Worm (Caenorhabditis elegans) whole organism, L1 larva: ENCODE measurements around the gene dmd-9.

Experiments used
- aly-2 ChIP-seq: fragments of 150-350 bp; optimal IDR thresholded peaks from 2 replicates; lab custom pipeline; 2014; ENCODE audit warnings: missing biosample characterization, missing genetic modification characterization
- ceh-63 ChIP-seq: fragments of 200-800 bp; sonication (Bioruptor generic); optimal IDR thresholded peaks from 2 replicates; lab custom pipeline; 2018; ENCODE audit warnings: mild to moderate bottlenecking, missing genetic modification characterization, missing compliant biosample characterization
- dsc-1 ChIP-seq: sonication (generic microtip); optimal IDR thresholded peaks from 2 replicates; lab custom pipeline; 2016; ENCODE audit warnings: mild to moderate bottlenecking, missing genetic modification characterization, missing compliant biosample characterization
- efl-3 ChIP-seq: fragments of 200-800 bp; sonication (Bioruptor generic); optimal IDR thresholded peaks from 2 replicates; lab custom pipeline; 2018; ENCODE audit warnings: mild to moderate bottlenecking, missing genetic modification characterization, missing compliant biosample characterization
- egl-13 ChIP-seq: sonication (generic microtip); optimal IDR thresholded peaks from 2 replicates; lab custom pipeline; 2016; ENCODE audit warnings: missing genotype, missing genetic modification reagents, missing genetic modification characterization, missing compliant biosample characterization
- egl-27 ChIP-seq, 2 experiments: fragments of 150-350 bp in 1 of 2; sonication (generic microtip); optimal IDR thresholded peaks; 3 replicates each; lab custom pipeline; 2017 to 2018; ENCODE audit warnings: missing biosample characterization in 2 of 2, missing genetic modification characterization in 2 of 2, missing genetic modification reagents in 2 of 2
- fkh-4 ChIP-seq: sonication (generic microtip); optimal IDR thresholded peaks from 2 replicates; lab custom pipeline; 2016; ENCODE audit warnings: missing compliant biosample characterization, missing genetic modification characterization, borderline replicate concordance
- fkh-8 ChIP-seq: sonication (generic microtip); optimal IDR thresholded peaks from 2 replicates; lab custom pipeline; 2016; ENCODE audit warnings: mild to moderate bottlenecking, missing genetic modification characterization, missing compliant biosample characterization
- fos-1 ChIP-seq: fragments of 150-350 bp; optimal IDR thresholded peaks from 2 replicates; lab custom pipeline; 2014; ENCODE audit warnings: missing biosample characterization, missing genetic modification characterization
- grh-1 ChIP-seq: fragments of 200-800 bp; sonication (Bioruptor generic); IDR thresholded peaks from 2 replicates; pipeline ENCODE4 v1.3.6; 2022; ENCODE audit warnings: missing genetic modification reagents, missing genetic modification characterization, missing compliant biosample characterization
- hlh-4 ChIP-seq: sonication (generic microtip); optimal IDR thresholded peaks from 2 replicates; lab custom pipeline; 2016; ENCODE audit warnings: mild to moderate bottlenecking, missing genetic modification characterization, missing compliant biosample characterization
- isw-1 ChIP-seq: fragments of 200-800 bp; sonication (Bioruptor generic); IDR thresholded peaks from 2 replicates; pipeline ENCODE4 v1.3.6; 2022; ENCODE audit warnings: missing genetic modification characterization, missing compliant biosample characterization
- lin-15B ChIP-seq: fragments of 150-350 bp; sonication (generic microtip); optimal IDR thresholded peaks from 3 replicates; lab custom pipeline; 2014; ENCODE audit warnings: missing biosample characterization, missing genetic modification characterization
- lin-35 ChIP-seq, 2 experiments: fragments of 150-350 bp; optimal IDR thresholded peaks; 2 replicates each; lab custom pipeline; 2014; ENCODE audit warnings: missing biosample characterization in 2 of 2, missing genetic modification characterization in 2 of 2, missing genetic modification reagents in 2 of 2
- lir-3 ChIP-seq: sonication (generic microtip); optimal IDR thresholded peaks from 2 replicates; lab custom pipeline; 2016; ENCODE audit warnings: mild to moderate bottlenecking, missing genetic modification characterization, moderate library complexity, missing compliant biosample characterization; ENCODE audit not compliant: poor library complexity
- mab-9 ChIP-seq: fragments of 200-800 bp; sonication (Bioruptor generic); IDR thresholded peaks from 2 replicates; pipeline ENCODE4 v1.3.6; 2022; ENCODE audit warnings: missing genetic modification reagents, missing genetic modification characterization, missing compliant biosample characterization
- mdl-1 ChIP-seq, 2 experiments: fragments of 150-350 bp; optimal IDR thresholded peaks; 2 replicates each; lab custom pipeline; 2014 to 2017; ENCODE audit warnings: missing biosample characterization in 2 of 2, missing genetic modification characterization in 2 of 2, inconsistent platforms in 1 of 2
- mep-1 ChIP-seq: fragments of 150-350 bp; optimal IDR thresholded peaks from 2 replicates; lab custom pipeline; 2014; ENCODE audit warnings: missing biosample characterization, missing genetic modification characterization
- nhr-237 ChIP-seq: fragments of 150-350 bp; optimal IDR thresholded peaks from 2 replicates; lab custom pipeline; 2014; ENCODE audit warnings: missing biosample characterization, missing genetic modification characterization
- nhr-28 ChIP-seq: fragments of 150-350 bp; optimal IDR thresholded peaks from 2 replicates; lab custom pipeline; 2014; ENCODE audit warnings: missing biosample characterization, missing genetic modification characterization
- nhr-47 ChIP-seq: sonication (generic microtip); optimal IDR thresholded peaks from 2 replicates; lab custom pipeline; 2016; ENCODE audit warnings: mild to moderate bottlenecking, missing genetic modification characterization, moderate library complexity, missing compliant biosample characterization
- nhr-71 ChIP-seq: sonication (generic microtip); optimal IDR thresholded peaks from 2 replicates; lab custom pipeline; 2016; ENCODE audit warnings: mild to moderate bottlenecking, missing genetic modification characterization, moderate library complexity, missing compliant biosample characterization
- nhr-76 ChIP-seq: sonication (generic microtip); optimal IDR thresholded peaks from 2 replicates; lab custom pipeline; 2017; ENCODE audit warnings: missing biosample characterization, missing genetic modification characterization
- nhr-84 ChIP-seq: sonication (generic microtip); optimal IDR thresholded peaks from 2 replicates; lab custom pipeline; 2017; ENCODE audit warnings: missing biosample characterization, missing genetic modification characterization
- nhr-85 ChIP-seq: sonication (generic microtip); peaks from one replicate; lab custom pipeline; 2016; ENCODE audit warnings: missing genetic modification characterization, inconsistent platforms, missing compliant biosample characterization
- pag-3 ChIP-seq: sonication (generic microtip); optimal IDR thresholded peaks from 2 replicates; lab custom pipeline; 2017; ENCODE audit warnings: missing genetic modification characterization, mild to moderate bottlenecking, missing compliant biosample characterization, antibody characterized with exemption, borderline replicate concordance; ENCODE audit not compliant: insufficient read depth
- pax-3 ChIP-seq: fragments of 200-800 bp; sonication (Bioruptor generic); optimal IDR thresholded peaks from 2 replicates; lab custom pipeline; 2018; ENCODE audit warnings: mild to moderate bottlenecking, missing genetic modification characterization, moderate library complexity, missing compliant biosample characterization
- pqm-1 ChIP-seq: sonication (generic microtip); optimal IDR thresholded peaks from 3 replicates; lab custom pipeline; 2017; ENCODE audit warnings: missing biosample characterization, missing genetic modification characterization
- sox-4 ChIP-seq: sonication (generic microtip); optimal IDR thresholded peaks from 2 replicates; lab custom pipeline; 2016; ENCODE audit warnings: missing genetic modification characterization, missing compliant biosample characterization
- sup-37 ChIP-seq: fragments of 200-800 bp; sonication (Bioruptor generic); optimal IDR thresholded peaks from 2 replicates; lab custom pipeline; 2018; ENCODE audit warnings: mild to moderate bottlenecking, missing genetic modification characterization, missing compliant biosample characterization
- swsn-7 ChIP-seq: sonication (generic microtip); optimal IDR thresholded peaks from 2 replicates; lab custom pipeline; 2016; ENCODE audit warnings: missing genetic modification characterization, missing compliant biosample characterization
- tbx-2 ChIP-seq: sonication (generic microtip); optimal IDR thresholded peaks from 2 replicates; lab custom pipeline; 2016; ENCODE audit warnings: missing genetic modification characterization, missing compliant biosample characterization
- unc-62 ChIP-seq: fragments of 150-350 bp; optimal IDR thresholded peaks from 2 replicates; lab custom pipeline; 2014; ENCODE audit warnings: missing biosample characterization, missing genetic modification reagents, missing genetic modification characterization
- xbp-1 ChIP-seq: sonication (generic microtip); optimal IDR thresholded peaks from 2 replicates; lab custom pipeline; 2016; ENCODE audit warnings: missing genetic modification characterization, missing compliant biosample characterization
- zag-1 ChIP-seq: fragments of 150-350 bp; optimal IDR thresholded peaks from 2 replicates; lab custom pipeline; 2014; ENCODE audit warnings: missing biosample characterization, missing genetic modification characterization
- zip-4 ChIP-seq: fragments of 200-800 bp; sonication (Bioruptor generic); optimal IDR thresholded peaks from 2 replicates; lab custom pipeline; 2018; ENCODE audit warnings: mild to moderate bottlenecking, missing genetic modification characterization, moderate library complexity, missing compliant biosample characterization
- ztf-11 ChIP-seq, 2 experiments: sonication (generic microtip); optimal IDR thresholded peaks; 2 replicates each; lab custom pipeline; 2016 to 2017; ENCODE audit warnings: missing genetic modification characterization in 2 of 2, missing biosample characterization in 1 of 2, missing compliant biosample characterization in 1 of 2

The dmd-9 gene

DNA sequence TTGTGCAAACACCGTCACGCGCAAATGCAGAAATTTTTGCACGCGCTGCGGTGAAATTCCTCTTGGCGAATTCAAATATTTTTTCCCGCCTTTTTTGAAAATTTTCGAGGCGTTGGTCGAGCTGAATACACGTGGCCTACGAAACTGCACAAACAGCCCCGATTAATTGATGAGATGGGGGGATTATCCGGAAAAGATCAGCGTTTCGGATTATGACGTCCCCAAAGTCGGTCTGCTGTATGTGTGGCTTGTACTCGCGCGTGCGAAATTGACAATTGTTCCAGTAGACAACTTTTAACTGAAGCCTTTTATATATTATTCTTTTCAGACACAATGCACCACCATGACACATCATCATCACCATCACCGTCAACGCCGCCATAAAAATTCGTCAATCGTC is 2.3 kb downstream of the dmd-9 start (continued):
- TF ChIP-seq pqm-1 (tag; lab: Kevin White, UChicago), result no peak
- no peak for TF ChIP-seq efl-3 (GFP tag; lab: Kevin White, UChicago)
- TF ChIP-seq ceh-63, result no peak
- TF ChIP-seq pax-3 (tag; lab: Kevin White, UChicago), result peak; percentile 70
- no peak for TF ChIP-seq sup-37 (GFP tag; lab: Kevin White, UChicago)
- no peak for TF ChIP-seq ztf-11 (tag; optimal IDR thresholded peaks at IDR 0.05; lab: Kevin White, UChicago)
- TF ChIP-seq lin-35 (GFP tag; optimal IDR thresholded peaks at IDR 0.05; lab: Kevin White, UChicago), result no peak
- TF ChIP-seq, all 84 proteins: peak for 3

DNA sequence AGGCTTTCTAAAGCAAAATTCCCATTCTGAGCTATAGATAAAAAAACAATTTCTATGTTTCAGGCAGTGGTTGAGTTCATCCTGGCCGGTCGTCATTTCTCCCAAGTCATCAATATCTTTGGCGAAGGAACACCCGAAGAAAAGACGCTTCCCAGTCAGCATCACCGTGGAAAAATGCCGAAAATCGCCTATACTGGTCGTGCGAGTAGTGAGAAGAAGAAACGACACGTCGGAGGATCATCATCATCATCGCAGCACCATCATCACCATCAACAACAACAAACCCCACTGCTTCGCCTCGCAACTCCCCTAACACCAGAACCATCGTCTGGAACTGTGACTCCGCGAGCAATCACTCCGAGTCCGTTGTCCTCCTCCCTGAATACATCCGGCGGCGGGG is 2.8 kb downstream of the dmd-9 start:
- TF ChIP-seq fos-1 (tag; lab: Kevin White, UChicago) (no peak), pag-3 (tag; lab: Kevin White, UChicago) (no peak), mep-1 (tag; lab: Kevin White, UChicago) (no peak), egl-27 (tag; optimal IDR thresholded peaks at IDR 0.05; lab: Kevin White, UChicago) (no peak), ceh-63 (no peak), hlh-4 (tag; lab: Kevin White, UChicago) (no peak), nhr-84 (no peak), mab-9 (GFP tag; lab: Robert Waterston, UW) (no peak), fkh-8 (no peak), pqm-1 (tag; lab: Kevin White, UChicago) (no peak), zag-1 (tag; lab: Kevin White, UChicago) (no peak), grh-1 (GFP tag; lab: Robert Waterston, UW) (no peak), nhr-85 (tag; lab: Kevin White, UChicago) (no peak), unc-62 (GFP tag; lab: Kevin White, UChicago) (no peak), xbp-1 (tag; lab: Kevin White, UChicago) (no peak), lin-15B (tag; lab: Kevin White, UChicago) (no peak)
- TF ChIP-seq, all 84 proteins: peak for 0

DNA sequence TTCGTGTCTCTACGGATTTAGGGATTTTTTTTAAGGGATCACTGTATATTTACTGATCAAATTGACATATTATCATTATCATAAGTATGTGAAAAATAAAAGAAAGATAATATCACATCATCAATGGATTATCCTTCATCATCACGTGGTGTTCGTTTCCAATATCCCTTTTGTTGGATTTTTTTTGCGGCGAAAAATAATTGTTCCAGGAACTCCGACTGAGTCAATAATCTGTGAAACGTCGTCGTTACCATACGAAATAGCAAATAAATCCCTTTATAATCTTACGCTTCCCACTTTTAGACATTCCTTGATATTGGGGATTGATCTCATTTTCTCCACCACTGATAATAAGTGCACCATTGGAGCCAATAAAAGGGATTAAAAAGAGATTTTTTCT is 4.3 kb downstream of the dmd-9 start:
- TF ChIP-seq egl-13 (tag; lab: Kevin White, UChicago), result peak; percentile 45
- peak; percentile 99 for TF ChIP-seq dsc-1 (tag; lab: Kevin White, UChicago)
- no peak for TF ChIP-seq hlh-4 (tag; lab: Kevin White, UChicago)
- TF ChIP-seq zag-1 (tag; lab: Kevin White, UChicago), result no peak
- peak; percentile 73 for TF ChIP-seq pax-3 (tag; lab: Kevin White, UChicago)
- TF ChIP-seq xbp-1 (tag; lab: Kevin White, UChicago), result no peak
- TF ChIP-seq tbx-2 (tag; lab: Kevin White, UChicago), result no peak
- TF ChIP-seq lin-35 (GFP tag; optimal IDR thresholded peaks at IDR 0.05; lab: Kevin White, UChicago), result no peak
- TF ChIP-seq nhr-47 (tag; lab: Kevin White, UChicago), result peak; percentile 60
- no peak for TF ChIP-seq nhr-76 (tag; lab: Kevin White, UChicago)
- TF ChIP-seq fkh-4 (tag; lab: Kevin White, UChicago), result peak; percentile 41
- TF ChIP-seq isw-1, result no peak
- peak; percentile 53 for TF ChIP-seq sox-4 (tag; lab: Kevin White, UChicago)
- TF ChIP-seq aly-2 (tag; lab: Kevin White, UChicago), result no peak
- no peak for TF ChIP-seq swsn-7 (tag; lab: Kevin White, UChicago)
- TF ChIP-seq fkh-8, result peak; percentile 45
- no peak for TF ChIP-seq pag-3 (tag; lab: Kevin White, UChicago)
- no peak for TF ChIP-seq nhr-237 (tag; lab: Kevin White, UChicago)
- no peak for TF ChIP-seq zip-4 (GFP tag; lab: Kevin White, UChicago)
- no peak for TF ChIP-seq lir-3 (tag; lab: Kevin White, UChicago)
- no peak for TF ChIP-seq unc-62 (GFP tag; lab: Kevin White, UChicago)
- TF ChIP-seq nhr-71, result peak; percentile 38
- no peak for TF ChIP-seq mdl-1 (tag; optimal IDR thresholded peaks at IDR 0.05; lab: Kevin White, UChicago)
- no peak for TF ChIP-seq nhr-28 (tag; lab: Kevin White, UChicago)
